Fruit fly (Drosophila melanogaster) S2 (cell line): ENCODE data around the gene CG11885.
A peak's percentile ranks its signal among the peaks of the same experiment; 100 is the strongest.
"Not testable (repeated sequence)": the region's sequence is repeated elsewhere in the genome, so short reads cannot be mapped to it uniquely, and the experiment has no call there.

Experiments
- CG8478 ChIP-seq: fragments of >200 bp; optimal IDR thresholded peaks from 2 replicates; lab custom pipeline; 2018
- CTCF ChIP-seq, 2 experiments: fragments of >200 bp; optimal IDR thresholded peaks; 2 replicates each; lab custom pipeline; 2018

Gene CG11885

dm6 chr2L:421119-421821, at the start of gene CG11885, which contains the start of gene CG13692:
TSS of gene CG11885 (minus strand) at chr2L:421450.
TSS of gene CG13692 (plus strand) at chr2L:421771.
- no peak for TF ChIP-seq CG8478 (lab: Kevin White, UChicago)
- peak; percentile 92 to 94 for TF ChIP-seq CTCF (optimal IDR thresholded peaks at IDR 0.05; lab: Kevin White, UChicago)

- TF ChIP-seq CG8478 (lab: Kevin White, UChicago) = no peak
- no peak for TF ChIP-seq CTCF (optimal IDR thresholded peaks at IDR 0.05; lab: Kevin White, UChicago)
Observed at dm6 chr2L:470336-470934, 49.2 kb upstream of the CG11885 start.

dm6 chr2L:469912-470311, 48.7 kb upstream of the CG11885 start:
- TF ChIP-seq CG8478 (lab: Kevin White, UChicago) = no peak
- no peak for TF ChIP-seq CTCF (optimal IDR thresholded peaks at IDR 0.05; lab: Kevin White, UChicago)

- TF ChIP-seq CTCF (optimal IDR thresholded peaks at IDR 0.05; lab: Kevin White, UChicago) (no peak), CG8478 (lab: Kevin White, UChicago) (no peak)
Observed at dm6 chr2L:468745-469358, 47.6 kb upstream of the CG11885 start.

- no peak for TF ChIP-seq CTCF (optimal IDR thresholded peaks at IDR 0.05; lab: Kevin White, UChicago)
- TF ChIP-seq CG8478 (lab: Kevin White, UChicago) = no peak
Observed at dm6 chr2L:467683-468082, 46.4 kb upstream of the CG11885 start.

dm6 chr2L:455738-456137, 34.5 kb upstream of the CG11885 start:
- TF ChIP-seq CG8478 (lab: Kevin White, UChicago) (no peak), CTCF (optimal IDR thresholded peaks at IDR 0.05; lab: Kevin White, UChicago) (no peak)

dm6 chr2L:455274-455673, 34.0 kb upstream of the CG11885 start, which contains the start of gene CG4133:
TSS of gene CG4133 (plus strand) at chr2L:455531.
- not testable (repeated sequence) for TF ChIP-seq CTCF (optimal IDR thresholded peaks at IDR 0.05; lab: Kevin White, UChicago); CG8478 (lab: Kevin White, UChicago)

- TF ChIP-seq CTCF (optimal IDR thresholded peaks at IDR 0.05; lab: Kevin White, UChicago) (peak in 1 of 2 experiments; percentile 39), CG8478 (lab: Kevin White, UChicago) (no peak)
Observed at dm6 chr2L:452872-453271, 31.6 kb upstream of the CG11885 start, which contains the start of the genes crq and shv. TSS of gene crq (minus strand) at chr2L:453024. TSS of gene shv (plus strand) at chr2L:453108.

dm6 chr2L:451705-452472, 30.6 kb upstream of the CG11885 start:
- TF ChIP-seq CG8478 (lab: Kevin White, UChicago) = no peak
- TF ChIP-seq CTCF (optimal IDR thresholded peaks at IDR 0.05; lab: Kevin White, UChicago) = no peak

dm6 chr2L:447124-447523, 25.9 kb upstream of the CG11885 start:
- TF ChIP-seq CG8478 (lab: Kevin White, UChicago) (no peak), CTCF (optimal IDR thresholded peaks at IDR 0.05; lab: Kevin White, UChicago) (no peak)

- no peak for TF ChIP-seq CTCF (optimal IDR thresholded peaks at IDR 0.05; lab: Kevin White, UChicago)
- TF ChIP-seq CG8478 (lab: Kevin White, UChicago) = no peak
Observed at dm6 chr2L:441927-442691, 20.9 kb upstream of the CG11885 start.

dm6 chr2L:441455-441730, 20.1 kb upstream of the CG11885 start:
- TF ChIP-seq CTCF (optimal IDR thresholded peaks at IDR 0.05; lab: Kevin White, UChicago) (no peak), CG8478 (lab: Kevin White, UChicago) (no peak)

- no peak for TF ChIP-seq CG8478 (lab: Kevin White, UChicago)
- no peak for TF ChIP-seq CTCF (optimal IDR thresholded peaks at IDR 0.05; lab: Kevin White, UChicago)
Observed at dm6 chr2L:440638-441454, 19.6 kb upstream of the CG11885 start.
